Worm (Caenorhabditis elegans) whole organism, L3 larva: Measurements from ENCODE around the gene wht-1.
A peak's percentile ranks its signal among the peaks of the same experiment; 100 is the strongest.

Experiments used
- ZK546.5 ChIP-seq: sonication (generic microtip); optimal IDR thresholded peaks from 2 replicates; lab custom pipeline; 2017; ENCODE audit warnings: missing biosample characterization, missing genetic modification characterization
- aly-2 ChIP-seq: fragments of 150-350 bp; optimal IDR thresholded peaks from 2 replicates; lab custom pipeline; 2014; ENCODE audit warnings: missing biosample characterization, missing genetic modification characterization
- ama-1 ChIP-seq: fragments of 150-350 bp; optimal IDR thresholded peaks from 2 replicates; lab custom pipeline; 2018
- ceh-16 ChIP-seq: sonication (generic microtip); optimal IDR thresholded peaks from 2 replicates; lab custom pipeline; 2017; ENCODE audit warnings: missing biosample characterization, missing genetic modification characterization
- ceh-28 ChIP-seq: fragments of 150-350 bp; optimal IDR thresholded peaks from 2 replicates; lab custom pipeline; 2014; ENCODE audit warnings: missing biosample characterization, missing genetic modification reagents, missing genetic modification characterization
- ceh-9 ChIP-seq: sonication (generic microtip); optimal IDR thresholded peaks from 2 replicates; lab custom pipeline; 2018; ENCODE audit warnings: missing biosample characterization, missing genetic modification characterization
- egl-27 ChIP-seq: sonication (generic microtip); optimal IDR thresholded peaks from 4 replicates; lab custom pipeline; 2017; ENCODE audit warnings: missing biosample characterization, missing genetic modification reagents, missing genetic modification characterization
- egl-5 ChIP-seq: fragments of 150-350 bp; optimal IDR thresholded peaks from 2 replicates; lab custom pipeline; 2017; ENCODE audit warnings: missing biosample characterization, missing genetic modification reagents, missing genetic modification characterization, inconsistent platforms
- elt-1 ChIP-seq: fragments of 150-350 bp; optimal IDR thresholded peaks from 2 replicates; lab custom pipeline; 2014; ENCODE audit warnings: missing biosample characterization, missing genetic modification characterization
- elt-2 ChIP-seq: sonication (generic microtip); optimal IDR thresholded peaks from 2 replicates; lab custom pipeline; 2016; ENCODE audit warnings: missing genetic modification reagents, mild to moderate bottlenecking, missing genetic modification characterization, missing compliant biosample characterization
- elt-3 ChIP-seq, 3 experiments: fragments of 150-350 bp in 1 of 3; sonication (generic microtip) in 2 of 3; optimal IDR thresholded peaks; 2 replicates in 2 of 3; 4 replicates in 1 of 3; lab custom pipeline; 2014 to 2017; ENCODE audit warnings: missing biosample characterization in 3 of 3, missing genetic modification characterization in 3 of 3
- eor-1 ChIP-seq, 2 experiments: fragments of 150-350 bp; optimal IDR thresholded peaks; 2 replicates each; lab custom pipeline; 2014 to 2018; ENCODE audit warnings: missing biosample characterization in 2 of 2, missing genetic modification characterization in 2 of 2
- fkh-10 ChIP-seq: sonication (generic microtip); optimal IDR thresholded peaks from 2 replicates; lab custom pipeline; 2017; ENCODE audit warnings: missing biosample characterization, missing genetic modification reagents, missing genetic modification characterization
- fkh-2 ChIP-seq: fragments of 150-350 bp; optimal IDR thresholded peaks from 2 replicates; lab custom pipeline; 2014; ENCODE audit warnings: missing biosample characterization, missing genetic modification reagents, missing genetic modification characterization
- jun-1 ChIP-seq: fragments of 150-350 bp; optimal IDR thresholded peaks from 2 replicates; lab custom pipeline; 2014; ENCODE audit warnings: missing biosample characterization, missing genetic modification reagents, missing genetic modification characterization
- lin-15B ChIP-seq: fragments of 150-350 bp; optimal IDR thresholded peaks from 2 replicates; lab custom pipeline; 2014; ENCODE audit warnings: missing biosample characterization, missing genetic modification characterization
- lin-39 ChIP-seq: fragments of 150-350 bp; optimal IDR thresholded peaks from 2 replicates; lab custom pipeline; 2018; ENCODE audit warnings: missing biosample characterization, missing genetic modification reagents, missing genetic modification characterization
- mml-1 ChIP-seq: fragments of 150-350 bp; sonication (generic microtip); optimal IDR thresholded peaks from 3 replicates; lab custom pipeline; 2014; ENCODE audit warnings: missing biosample characterization, missing genetic modification characterization
- nfya-1 ChIP-seq: sonication (generic microtip); optimal IDR thresholded peaks from 2 replicates; lab custom pipeline; 2017; ENCODE audit warnings: missing genetic modification characterization, mild to moderate bottlenecking, missing compliant biosample characterization, antibody characterized with exemption, moderate library complexity; ENCODE audit not compliant: insufficient read depth
- nhr-11 ChIP-seq: fragments of 150-350 bp; optimal IDR thresholded peaks from 2 replicates; lab custom pipeline; 2014; ENCODE audit warnings: missing biosample characterization, missing genetic modification characterization
- nhr-12 ChIP-seq: fragments of 150-350 bp; optimal IDR thresholded peaks from 2 replicates; lab custom pipeline; 2014; ENCODE audit warnings: missing biosample characterization, missing genetic modification characterization
- nhr-237 ChIP-seq: fragments of 150-350 bp; optimal IDR thresholded peaks from 2 replicates; lab custom pipeline; 2014; ENCODE audit warnings: missing biosample characterization, missing genetic modification characterization
- nhr-25 ChIP-seq: sonication (generic microtip); optimal IDR thresholded peaks from 2 replicates; lab custom pipeline; 2017; ENCODE audit warnings: missing biosample characterization, missing genetic modification characterization
- nhr-28 ChIP-seq: fragments of 150-350 bp; optimal IDR thresholded peaks from 2 replicates; lab custom pipeline; 2014; ENCODE audit warnings: missing biosample characterization, missing genetic modification characterization
- nhr-43 ChIP-seq: sonication (generic microtip); optimal IDR thresholded peaks from 2 replicates; lab custom pipeline; 2016; ENCODE audit warnings: mild to moderate bottlenecking, missing genetic modification characterization, missing compliant biosample characterization; ENCODE audit not compliant: poor library complexity, severe bottlenecking
- nhr-67 ChIP-seq: fragments of 150-350 bp; optimal IDR thresholded peaks from 2 replicates; lab custom pipeline; 2014; ENCODE audit warnings: missing biosample characterization, missing genetic modification characterization
- nhr-77 ChIP-seq: fragments of 150-350 bp; optimal IDR thresholded peaks from 2 replicates; lab custom pipeline; 2014; ENCODE audit warnings: missing biosample characterization, missing genetic modification characterization
- pha-4 ChIP-seq: fragments of 150-350 bp; optimal IDR thresholded peaks from 2 replicates; lab custom pipeline; 2014; ENCODE audit warnings: missing biosample characterization, missing genetic modification reagents, missing genetic modification characterization
- pqm-1 ChIP-seq: fragments of 150-350 bp; optimal IDR thresholded peaks from 2 replicates; lab custom pipeline; 2017; ENCODE audit warnings: missing biosample characterization, missing genetic modification characterization, inconsistent platforms
- snpc-4 ChIP-seq: fragments of 150-350 bp; optimal IDR thresholded peaks from 2 replicates; lab custom pipeline; 2014; ENCODE audit warnings: missing biosample characterization, missing genetic modification characterization
- zag-1 ChIP-seq: fragments of 150-350 bp; optimal IDR thresholded peaks from 2 replicates; lab custom pipeline; 2014; ENCODE audit warnings: missing biosample characterization, missing genetic modification characterization
- ztf-11 ChIP-seq: fragments of 150-350 bp; optimal IDR thresholded peaks from 2 replicates; lab custom pipeline; 2014; ENCODE audit warnings: missing biosample characterization, missing genetic modification characterization

wht-1 gene

ce11 chrIII:6078917-6079316, 8.6 kb downstream of the wht-1 start:
- peak; percentile 13 for TF ChIP-seq pha-4
- TF ChIP-seq lin-15B (tag; lab: Kevin White, UChicago), result no peak
- TF ChIP-seq snpc-4, result no peak
- no peak for TF ChIP-seq zag-1 (tag; lab: Kevin White, UChicago)
- TF ChIP-seq ZK546.5 (tag; lab: Kevin White, UChicago), result no peak
- no peak for TF ChIP-seq elt-1 (tag; lab: Kevin White, UChicago)
- peak; percentile 1 for TF ChIP-seq nfya-1 (tag; lab: Kevin White, UChicago)

ce11 chrIII:6077973-6078372, 9.6 kb downstream of the wht-1 start:
- TF ChIP-seq egl-5 (tag; lab: Kevin White, UChicago) (peak; percentile 41), nhr-77 (tag; lab: Kevin White, UChicago) (no peak), pha-4 (peak; percentile 1), nhr-237 (tag; lab: Kevin White, UChicago) (no peak), elt-2 (tag; lab: Kevin White, UChicago) (peak; percentile 2)

ce11 chrIII:6073673-6074331, 13.8 kb downstream of the wht-1 start:
- no peak for TF ChIP-seq zag-1 (tag; lab: Kevin White, UChicago)
- TF ChIP-seq nhr-25 (tag; lab: Kevin White, UChicago), result peak; percentile 19

- TF ChIP-seq ztf-11 (tag; lab: Kevin White, UChicago), result no peak
- no peak for TF ChIP-seq ceh-28 (tag; lab: Kevin White, UChicago)
- no peak for TF ChIP-seq elt-3 (tag; optimal IDR thresholded peaks at IDR 0.05; lab: Kevin White, UChicago)
- no peak for TF ChIP-seq zag-1 (tag; lab: Kevin White, UChicago)
- TF ChIP-seq pha-4, result peak; percentile 8
- no peak for TF ChIP-seq nhr-12 (tag; lab: Kevin White, UChicago)
- TF ChIP-seq fkh-2 (tag; lab: Kevin White, UChicago), result no peak
- no peak for TF ChIP-seq nhr-11 (tag; lab: Kevin White, UChicago)
Observed at ce11 chrIII:6072937-6073336, 14.6 kb downstream of the wht-1 start.

- TF ChIP-seq nhr-67 (no peak), elt-1 (tag; lab: Kevin White, UChicago) (no peak), egl-5 (tag; lab: Kevin White, UChicago) (no peak), eor-1 (tag; optimal IDR thresholded peaks at IDR 0.05; lab: Kevin White, UChicago) (no peak), pqm-1 (no peak), ceh-9 (no peak), nhr-77 (tag; lab: Kevin White, UChicago) (no peak), ama-1 (lab: Kevin White, UChicago) (no peak), pha-4 (no peak), jun-1 (no peak), ceh-28 (tag; lab: Kevin White, UChicago) (no peak), nhr-11 (tag; lab: Kevin White, UChicago) (no peak), elt-2 (tag; lab: Kevin White, UChicago) (no peak), nhr-28 (tag; lab: Kevin White, UChicago) (no peak), nhr-43 (tag; lab: Kevin White, UChicago) (no peak), snpc-4 (no peak)
Observed at ce11 chrIII:6067557-6067956, 20.0 kb downstream of the wht-1 start, which contains the start of gene mapk-15. TSS of gene mapk-15 (plus strand) at chrIII:6067857.

ce11 chrIII:6056770-6057169, 30.8 kb downstream of the wht-1 start, which contains the start of gene clc-10:
TSS of gene clc-10 (plus strand) at chrIII:6057070.
- TF ChIP-seq ztf-11 (tag; lab: Kevin White, UChicago) (no peak), fkh-10 (GFP tag; lab: Kevin White, UChicago) (no peak)

ce11 chrIII:6056179-6056578, 31.4 kb downstream of the wht-1 start:
- TF ChIP-seq pha-4 (no peak), elt-2 (tag; lab: Kevin White, UChicago) (no peak), mml-1 (tag; lab: Kevin White, UChicago) (no peak), lin-39 (tag; lab: Kevin White, UChicago) (no peak), ceh-16 (tag; lab: Kevin White, UChicago) (no peak), egl-27 (tag; lab: Kevin White, UChicago) (no peak), ceh-28 (tag; lab: Kevin White, UChicago) (no peak), aly-2 (tag; lab: Kevin White, UChicago) (no peak), fkh-10 (GFP tag; lab: Kevin White, UChicago) (no peak), nhr-28 (tag; lab: Kevin White, UChicago) (no peak)
- TF ChIP-seq, all 47 proteins: peak for 0
